Worm (Caenorhabditis elegans): ENCODE data around the gene F18E3.11.

F18E3.11 gene

ce11 chrV:7403501-7403900, 9.8 kb upstream of the F18E3.11 start:
- TF ChIP-seq sma-3 (GFP tag; optimal IDR thresholded peaks at IDR 0.05) = no peak
- TF ChIP-seq nhr-10 (tag; optimal IDR thresholded peaks at IDR 0.05) = no peak
- TF ChIP-seq C34F6.9 (tag; optimal IDR thresholded peaks at IDR 0.05) = no peak
- no peak for TF ChIP-seq unc-39 (tag; optimal IDR thresholded peaks at IDR 0.05)

- TF ChIP-seq ceh-82 (tag; optimal IDR thresholded peaks at IDR 0.05) (no peak), lsy-2 (tag; optimal IDR thresholded peaks at IDR 0.05) (no peak), mdl-1 (tag; optimal IDR thresholded peaks at IDR 0.05) (no peak), sma-9 (GFP tag; optimal IDR thresholded peaks at IDR 0.05) (no peak), sma-9 (tag; optimal IDR thresholded peaks at IDR 0.05) (no peak)
Measured at ce11 chrV:7408520-7408919, 4.8 kb upstream of the F18E3.11 start, which contains the start of gene srt-6. Gene srt-6 (minus strand): TSS chrV:7408814.

DNA sequence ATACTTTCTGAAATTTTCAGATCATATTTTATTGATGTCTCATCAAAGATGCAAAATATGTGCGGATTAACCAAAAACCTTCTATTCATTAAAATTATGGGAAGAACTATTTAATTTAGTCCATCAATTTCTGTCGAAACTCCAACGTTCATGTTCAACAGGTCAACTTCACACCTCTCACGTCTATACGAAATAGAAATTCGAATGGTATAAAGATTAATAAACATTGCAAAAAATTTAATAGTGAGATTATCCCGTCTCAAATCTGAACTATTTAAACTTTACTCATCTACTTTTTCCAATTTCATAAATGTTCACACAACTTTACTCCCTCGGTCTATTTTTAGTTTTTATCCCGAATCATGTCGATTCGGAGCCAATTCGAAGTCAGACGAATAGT, 3.7 kb upstream of the F18E3.11 start, which contains the start of gene R13D7.2:
Gene R13D7.2 (plus strand): TSS at position 301 of the 400 bp plus-strand sequence.
- no peak for TF ChIP-seq peb-1 (tag; optimal IDR thresholded peaks at IDR 0.05)
- no peak for TF ChIP-seq unc-62 (GFP tag; optimal IDR thresholded peaks at IDR 0.05)
- no peak for TF ChIP-seq nhr-77 (tag; optimal IDR thresholded peaks at IDR 0.05)
- no peak for TF ChIP-seq elt-1 (tag; optimal IDR thresholded peaks at IDR 0.05)
- no peak for TF ChIP-seq nhr-11 (tag; optimal IDR thresholded peaks at IDR 0.05)
- no peak for TF ChIP-seq fos-1 (tag; optimal IDR thresholded peaks at IDR 0.05)
- no peak for TF ChIP-seq ceh-16 (tag; optimal IDR thresholded peaks at IDR 0.05)
- no peak for TF ChIP-seq ztf-1 (GFP tag; conservative IDR thresholded peaks at IDR 0.05)
- no peak for TF ChIP-seq lin-13 (GFP tag; optimal IDR thresholded peaks at IDR 0.05)
- TF ChIP-seq mab-5 (tag; optimal IDR thresholded peaks at IDR 0.05) = no peak

DNA sequence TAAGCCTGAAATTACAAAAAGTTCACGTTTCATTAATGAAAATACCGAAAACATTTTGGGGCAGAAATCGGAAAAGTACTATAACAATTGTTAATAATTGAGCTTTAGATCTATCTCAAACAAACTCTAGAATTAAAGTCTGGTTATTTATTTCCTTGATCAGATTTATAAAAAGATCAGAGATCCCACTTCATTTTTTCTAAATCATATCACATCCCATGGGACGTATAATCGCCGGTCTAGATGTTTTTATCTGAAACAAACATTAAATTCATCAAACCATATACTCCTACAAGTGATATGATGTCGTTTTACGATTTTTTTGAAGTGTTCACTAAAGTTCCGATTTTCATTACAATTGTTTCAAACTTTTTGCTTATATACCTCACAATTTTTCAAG, 1.6 kb upstream of the F18E3.11 start, which contains the start of gene str-41:
Gene str-41 (plus strand): TSS at position 301 of the 400 bp plus-strand sequence.
- no peak for TF ChIP-seq skn-1 (tag; optimal IDR thresholded peaks at IDR 0.05)
- TF ChIP-seq ztf-1 (GFP tag; conservative IDR thresholded peaks at IDR 0.05) = no peak
- no peak for TF ChIP-seq alr-1 (tag; optimal IDR thresholded peaks at IDR 0.05)
- TF ChIP-seq lsy-2 (tag; optimal IDR thresholded peaks at IDR 0.05) = no peak
- no peak for TF ChIP-seq snpc-4 (tag; optimal IDR thresholded peaks at IDR 0.05)
- no peak for TF ChIP-seq crh-2 (tag; optimal IDR thresholded peaks at IDR 0.05)
- no peak for TF ChIP-seq sem-4 (tag; optimal IDR thresholded peaks at IDR 0.05)
- TF ChIP-seq lin-11 (tag; optimal IDR thresholded peaks at IDR 0.05) = no peak
- no peak for TF ChIP-seq blmp-1 (tag; optimal IDR thresholded peaks at IDR 0.05; ENCODE audit: insufficient read depth)
- TF ChIP-seq egl-27 (tag; optimal IDR thresholded peaks at IDR 0.05) = no peak
- TF ChIP-seq nhr-25 (tag; optimal IDR thresholded peaks at IDR 0.05) = no peak
- no peak for TF ChIP-seq gmeb-1 (tag; optimal IDR thresholded peaks at IDR 0.05)
- TF ChIP-seq ama-1 (optimal IDR thresholded peaks at IDR 0.05) = no peak
- no peak for TF ChIP-seq nhr-10 (tag; optimal IDR thresholded peaks at IDR 0.05)
- no peak for TF ChIP-seq lin-13 (GFP tag; optimal IDR thresholded peaks at IDR 0.05)
- no peak for TF ChIP-seq unc-55 (GFP tag; optimal IDR thresholded peaks at IDR 0.05)
- TF ChIP-seq lin-39 (tag; optimal IDR thresholded peaks at IDR 0.05) = no peak

ce11 chrV:7414909-7415308, 1.6 kb downstream of the F18E3.11 start, which contains the start of gene F18E3.12:
Gene F18E3.12 (plus strand): TSS chrV:7414985.
- TF ChIP-seq ama-1 (optimal IDR thresholded peaks at IDR 0.05) (peak; percentile 77), fos-1 (tag; optimal IDR thresholded peaks at IDR 0.05) (no peak)

- TF ChIP-seq nhr-77 (tag; optimal IDR thresholded peaks at IDR 0.05) (no peak), fos-1 (tag; optimal IDR thresholded peaks at IDR 0.05) (peak; percentile 21), unc-39 (tag; optimal IDR thresholded peaks at IDR 0.05) (no peak), sma-3 (GFP tag; optimal IDR thresholded peaks at IDR 0.05) (peak; percentile 94), ama-1 (optimal IDR thresholded peaks at IDR 0.05) (peak; percentile 86), lsy-2 (tag; optimal IDR thresholded peaks at IDR 0.05) (peak in 1 of 2 experiments; percentile 25), ztf-4 (tag; optimal IDR thresholded peaks at IDR 0.05) (no peak), nhr-25 (tag; optimal IDR thresholded peaks at IDR 0.05) (peak; percentile 93), nhr-23 (tag; optimal IDR thresholded peaks at IDR 0.05) (no peak), sem-4 (tag; optimal IDR thresholded peaks at IDR 0.05) (peak; percentile 48), nhr-129 (tag; optimal IDR thresholded peaks at IDR 0.05) (peak; percentile 69), nhr-6 (tag; optimal IDR thresholded peaks at IDR 0.05) (peak; percentile 63), egl-27 (tag; optimal IDR thresholded peaks at IDR 0.05) (peak; percentile 65), sma-9 (GFP tag; optimal IDR thresholded peaks at IDR 0.05) (peak; percentile 95), sma-9 (tag; optimal IDR thresholded peaks at IDR 0.05) (no peak), Y55F3AM.14 (GFP tag; optimal IDR thresholded peaks at IDR 0.05) (peak; percentile 46), blmp-1 (tag; optimal IDR thresholded peaks at IDR 0.05; ENCODE audit: insufficient read depth) (peak; percentile 94), F13H6.1 (tag; optimal IDR thresholded peaks at IDR 0.05) (peak; percentile 35), nhr-21 (tag; optimal IDR thresholded peaks at IDR 0.05) (peak; percentile 97), mdl-1 (tag; optimal IDR thresholded peaks at IDR 0.05) (peak; percentile 7 to 63), elt-3 (tag; optimal IDR thresholded peaks at IDR 0.05) (no peak), ceh-82 (tag; optimal IDR thresholded peaks at IDR 0.05) (no peak), nhr-10 (tag; optimal IDR thresholded peaks at IDR 0.05) (no peak)
Measured at ce11 chrV:7415780-7416428, 2.6 kb downstream of the F18E3.11 start, which contains the start of gene F18E3.13. Gene F18E3.13 (plus strand): TSS chrV:7416164.

All from whole organism, L2 larva.